Worm (Caenorhabditis elegans) whole organism, L4 larva: Measurements from ENCODE around the gene T07C12.10.

Experiments
- ceh-28 ChIP-seq: fragments of 150-350 bp; optimal IDR thresholded peaks from 2 replicates; lab custom pipeline; 2014; ENCODE audit warnings: missing biosample characterization, missing genetic modification reagents, missing genetic modification characterization
- fos-1 ChIP-seq: fragments of 150-350 bp; optimal IDR thresholded peaks from 2 replicates; lab custom pipeline; 2014; ENCODE audit warnings: missing biosample characterization, missing genetic modification characterization
- nhr-28 ChIP-seq: fragments of 150-350 bp; optimal IDR thresholded peaks from 2 replicates; lab custom pipeline; 2014; ENCODE audit warnings: missing biosample characterization, missing genetic modification characterization
- nhr-77 ChIP-seq: fragments of 150-350 bp; optimal IDR thresholded peaks from 2 replicates; lab custom pipeline; 2014; ENCODE audit warnings: missing biosample characterization, missing genetic modification characterization

- TF ChIP-seq nhr-28 (tag; lab: Kevin White, UChicago) (no peak), ceh-28 (tag; lab: Kevin White, UChicago) (no peak), fos-1 (tag; lab: Kevin White, UChicago) (no peak), nhr-77 (tag; lab: Kevin White, UChicago) (no peak)
Observed at ce11 chrV:9918410-9918809, 41.9 kb downstream of the T07C12.10 start, which contains the start of gene C50H2.5.
